Worm (Caenorhabditis elegans) whole organism, L2 larva: ENCODE measurements around the gene ceh-10.
A peak's percentile ranks its signal among the peaks of the same experiment; 100 is the strongest.

ENCODE experiments used
- C34F6.9 ChIP-seq: fragments of 150-350 bp; optimal IDR thresholded peaks from 2 replicates; lab custom pipeline; 2014; ENCODE audit warnings: missing biosample characterization, missing genetic modification characterization
- F13H6.1 ChIP-seq: sonication (generic microtip); optimal IDR thresholded peaks from 2 replicates; lab custom pipeline; 2016; ENCODE audit warnings: missing genetic modification characterization, missing compliant biosample characterization
- Y55F3AM.14 ChIP-seq: fragments of 200-800 bp; sonication (Bioruptor generic); optimal IDR thresholded peaks from 2 replicates; lab custom pipeline; 2018; ENCODE audit warnings: mild to moderate bottlenecking, missing genetic modification characterization, missing compliant biosample characterization
- alr-1 ChIP-seq: fragments of 150-350 bp; optimal IDR thresholded peaks from 2 replicates; lab custom pipeline; 2014; ENCODE audit warnings: missing biosample characterization, missing genetic modification characterization
- ama-1 ChIP-seq: fragments of 150-350 bp; optimal IDR thresholded peaks from 2 replicates; lab custom pipeline; 2018; ENCODE audit warnings: inconsistent platforms
- blmp-1 ChIP-seq: sonication (generic microtip); optimal IDR thresholded peaks from 2 replicates; lab custom pipeline; 2017; ENCODE audit warnings: missing genetic modification characterization, mild to moderate bottlenecking, missing compliant biosample characterization, antibody characterized with exemption, moderate library complexity; ENCODE audit not compliant: insufficient read depth
- ceh-82 ChIP-seq: fragments of 150-350 bp; optimal IDR thresholded peaks from 2 replicates; lab custom pipeline; 2014; ENCODE audit warnings: missing biosample characterization, missing genetic modification characterization
- crh-2 ChIP-seq: sonication (generic microtip); optimal IDR thresholded peaks from 2 replicates; lab custom pipeline; 2017; ENCODE audit warnings: missing biosample characterization, missing genetic modification characterization
- dmd-4 ChIP-seq: sonication (generic microtip); optimal IDR thresholded peaks from 2 replicates; lab custom pipeline; 2017; ENCODE audit warnings: missing biosample characterization, missing genetic modification characterization
- egl-27 ChIP-seq: sonication (generic microtip); optimal IDR thresholded peaks from 3 replicates; lab custom pipeline; 2017; ENCODE audit warnings: missing biosample characterization, missing genetic modification reagents, missing genetic modification characterization
- elt-1 ChIP-seq: fragments of 150-350 bp; optimal IDR thresholded peaks from 2 replicates; lab custom pipeline; 2014; ENCODE audit warnings: missing biosample characterization, missing genetic modification characterization
- elt-3 ChIP-seq: sonication (generic microtip); optimal IDR thresholded peaks from 2 replicates; lab custom pipeline; 2017; ENCODE audit warnings: missing biosample characterization, missing genetic modification characterization
- fos-1 ChIP-seq: fragments of 150-350 bp; optimal IDR thresholded peaks from 2 replicates; lab custom pipeline; 2014; ENCODE audit warnings: missing biosample characterization, missing genetic modification characterization
- gmeb-1 ChIP-seq: fragments of 150-350 bp; optimal IDR thresholded peaks from 2 replicates; lab custom pipeline; 2014; ENCODE audit warnings: missing biosample characterization, missing genetic modification characterization
- lin-11 ChIP-seq: fragments of 150-350 bp; sonication (generic microtip); optimal IDR thresholded peaks from 2 replicates; lab custom pipeline; 2014; ENCODE audit warnings: missing biosample characterization, missing genetic modification characterization, inconsistent platforms, mixed read lengths
- lin-13 ChIP-seq: fragments of 150-350 bp; optimal IDR thresholded peaks from 2 replicates; lab custom pipeline; 2014; ENCODE audit warnings: missing biosample characterization, missing genetic modification reagents, missing genetic modification characterization
- lin-39 ChIP-seq: fragments of 150-350 bp; optimal IDR thresholded peaks from 2 replicates; lab custom pipeline; 2014; ENCODE audit warnings: missing biosample characterization, missing genetic modification reagents, missing genetic modification characterization
- lsy-2 ChIP-seq, 2 experiments: fragments of 150-350 bp in 1 of 2; sonication (generic microtip) in 1 of 2; optimal IDR thresholded peaks; 2 replicates each; lab custom pipeline; 2014 to 2017; ENCODE audit warnings: missing biosample characterization in 2 of 2, missing genetic modification characterization in 2 of 2
- mab-5 ChIP-seq: fragments of 150-350 bp; optimal IDR thresholded peaks from 2 replicates; lab custom pipeline; 2014; ENCODE audit warnings: missing biosample characterization, missing genetic modification characterization
- nhr-12 ChIP-seq: fragments of 150-350 bp; optimal IDR thresholded peaks from 2 replicates; lab custom pipeline; 2014; ENCODE audit warnings: missing biosample characterization, missing genetic modification characterization
- nhr-21 ChIP-seq: fragments of 150-350 bp; optimal IDR thresholded peaks from 2 replicates; lab custom pipeline; 2014; ENCODE audit warnings: missing biosample characterization, missing genetic modification characterization
- nhr-23 ChIP-seq: fragments of 150-350 bp; optimal IDR thresholded peaks from 2 replicates; lab custom pipeline; 2014; ENCODE audit warnings: missing biosample characterization, missing genetic modification reagents, missing genetic modification characterization
- nhr-237 ChIP-seq: fragments of 150-350 bp; optimal IDR thresholded peaks from 2 replicates; lab custom pipeline; 2014; ENCODE audit warnings: missing biosample characterization, missing genetic modification characterization
- nhr-25 ChIP-seq: fragments of 150-350 bp; sonication (generic microtip); optimal IDR thresholded peaks from 3 replicates; lab custom pipeline; 2014; ENCODE audit warnings: missing biosample characterization, missing genetic modification characterization
- peb-1 ChIP-seq: fragments of 150-350 bp; optimal IDR thresholded peaks from 2 replicates; lab custom pipeline; 2014; ENCODE audit warnings: missing biosample characterization, missing genetic modification characterization
- sem-4 ChIP-seq: fragments of 150-350 bp; optimal IDR thresholded peaks from 2 replicates; lab custom pipeline; 2014; ENCODE audit warnings: missing biosample characterization, missing genetic modification reagents, missing genetic modification characterization
- sma-3 ChIP-seq: sonication (generic microtip); optimal IDR thresholded peaks from 2 replicates; lab custom pipeline; 2016; ENCODE audit warnings: missing genetic modification reagents, missing genetic modification characterization, missing compliant biosample characterization
- sma-9 ChIP-seq, 2 experiments: fragments of 150-350 bp in 1 of 2; sonication (generic microtip) in 1 of 2; optimal IDR thresholded peaks; 2 replicates each; lab custom pipeline; 2014 to 2016; ENCODE audit warnings: missing genetic modification characterization in 2 of 2, mild to moderate bottlenecking in 1 of 2, missing biosample characterization in 1 of 2, missing compliant biosample characterization in 1 of 2, missing genetic modification reagents in 1 of 2, moderate library complexity in 1 of 2
- unc-62 ChIP-seq: fragments of 150-350 bp; optimal IDR thresholded peaks from 2 replicates; lab custom pipeline; 2014; ENCODE audit warnings: missing biosample characterization, missing genetic modification reagents, missing genetic modification characterization
- zag-1 ChIP-seq: fragments of 150-350 bp; optimal IDR thresholded peaks from 2 replicates; lab custom pipeline; 2014; ENCODE audit warnings: missing biosample characterization, missing genetic modification characterization
- ztf-1 ChIP-seq: fragments of 200-800 bp; sonication (Bioruptor generic); conservative IDR thresholded peaks from 2 replicates; pipeline ENCODE4 v1.3.6; 2022; ENCODE audit warnings: missing genetic modification characterization, missing compliant biosample characterization
- ztf-11 ChIP-seq: sonication (generic microtip); optimal IDR thresholded peaks from 2 replicates; lab custom pipeline; 2017; ENCODE audit warnings: missing biosample characterization, missing genetic modification characterization

Gene ceh-10

ce11 chrIII:5811957-5812356 lies 13.1 kb downstream of the ceh-10 start:
- TF ChIP-seq ama-1 (lab: Kevin White, UChicago), result no peak
- TF ChIP-seq, all 48 proteins: peak for 0

ce11 chrIII:5812672-5813071 lies 13.8 kb downstream of the ceh-10 start:
- TF ChIP-seq lin-11 (tag; lab: Kevin White, UChicago) (no peak), Y55F3AM.14 (GFP tag; lab: Kevin White, UChicago) (no peak), F13H6.1 (tag; lab: Kevin White, UChicago) (peak; percentile 9), sma-9 (GFP tag; optimal IDR thresholded peaks at IDR 0.05; lab: Kevin White, UChicago) (peak; percentile 21), sma-9 (tag; optimal IDR thresholded peaks at IDR 0.05; lab: Kevin White, UChicago) (no peak), fos-1 (tag; lab: Kevin White, UChicago) (peak; percentile 42), lin-13 (GFP tag; lab: Kevin White, UChicago) (no peak), sma-3 (GFP tag; lab: Kevin White, UChicago) (peak; percentile 75), nhr-21 (peak; percentile 33), nhr-25 (tag; lab: Kevin White, UChicago) (peak; percentile 33)

ce11 chrIII:5813501-5813900 lies 14.7 kb downstream of the ceh-10 start:
- TF ChIP-seq sem-4 (peak; percentile 2), zag-1 (tag; lab: Kevin White, UChicago) (no peak)

- TF ChIP-seq alr-1 (no peak), fos-1 (tag; lab: Kevin White, UChicago) (peak; percentile 25), gmeb-1 (tag; lab: Kevin White, UChicago) (no peak), sma-9 (GFP tag; optimal IDR thresholded peaks at IDR 0.05; lab: Kevin White, UChicago) (peak; percentile 64), sma-9 (tag; optimal IDR thresholded peaks at IDR 0.05; lab: Kevin White, UChicago) (no peak)
Measured at ce11 chrIII:5814098-5814497, 15.3 kb downstream of the ceh-10 start.

ce11 chrIII:5814799-5815198 lies 16.0 kb downstream of the ceh-10 start, which contains the start of gene R12B2.7:
Gene R12B2.7 (plus strand): TSS chrIII:5815045.
- no peak for TF ChIP-seq nhr-12
- TF ChIP-seq C34F6.9 (tag; lab: Kevin White, UChicago), result no peak
- TF ChIP-seq unc-62 (GFP tag; lab: Kevin White, UChicago), result no peak
- no peak for TF ChIP-seq nhr-23 (tag; lab: Kevin White, UChicago)
- peak; percentile 48 for TF ChIP-seq sma-9 (GFP tag; optimal IDR thresholded peaks at IDR 0.05; lab: Kevin White, UChicago)
- TF ChIP-seq sma-9 (tag; optimal IDR thresholded peaks at IDR 0.05; lab: Kevin White, UChicago), result no peak
- peak; percentile 11 for TF ChIP-seq F13H6.1 (tag; lab: Kevin White, UChicago)
- peak; percentile 6 for TF ChIP-seq nhr-25 (tag; lab: Kevin White, UChicago)
- peak; percentile 15 for TF ChIP-seq nhr-21
- TF ChIP-seq sma-3 (GFP tag; lab: Kevin White, UChicago), result peak; percentile 34

- no peak for TF ChIP-seq nhr-21
- no peak for TF ChIP-seq F13H6.1 (tag; lab: Kevin White, UChicago)
- TF ChIP-seq lsy-2 (tag; optimal IDR thresholded peaks at IDR 0.05; lab: Kevin White, UChicago), result no peak
- TF ChIP-seq peb-1, result no peak
- TF ChIP-seq lin-39 (tag; lab: Kevin White, UChicago), result no peak
- TF ChIP-seq ama-1 (lab: Kevin White, UChicago), result no peak
- no peak for TF ChIP-seq fos-1 (tag; lab: Kevin White, UChicago)
- no peak for TF ChIP-seq nhr-23 (tag; lab: Kevin White, UChicago)
- no peak for TF ChIP-seq egl-27
- TF ChIP-seq ztf-11, result no peak
- TF ChIP-seq, all 48 proteins: peak for 0
Measured at ce11 chrIII:5815932-5816331, 17.1 kb downstream of the ceh-10 start, which contains the start of gene sma-4. Gene sma-4 (plus strand): TSS chrIII:5816232.

ce11 chrIII:5822816-5823215 lies 24.0 kb downstream of the ceh-10 start:
- TF ChIP-seq lin-13 (GFP tag; lab: Kevin White, UChicago) (no peak), Y55F3AM.14 (GFP tag; lab: Kevin White, UChicago) (no peak), elt-1 (tag; lab: Kevin White, UChicago) (no peak), ztf-1 (GFP tag; lab: Robert Waterston, UW) (no peak), sma-9 (GFP tag; optimal IDR thresholded peaks at IDR 0.05; lab: Kevin White, UChicago) (no peak), sma-9 (tag; optimal IDR thresholded peaks at IDR 0.05; lab: Kevin White, UChicago) (no peak), C34F6.9 (tag; lab: Kevin White, UChicago) (no peak), nhr-21 (no peak), nhr-237 (no peak), F13H6.1 (tag; lab: Kevin White, UChicago) (no peak), mab-5 (tag; lab: Kevin White, UChicago) (no peak), sem-4 (no peak), dmd-4 (tag; lab: Kevin White, UChicago) (no peak), ceh-82 (tag; lab: Kevin White, UChicago) (no peak), blmp-1 (tag; lab: Kevin White, UChicago) (no peak), nhr-23 (tag; lab: Kevin White, UChicago) (no peak), crh-2 (no peak), elt-3 (tag; lab: Kevin White, UChicago) (no peak)
- TF ChIP-seq, all 48 proteins: peak for 0
